Fruit fly (Drosophila melanogaster) whole organism, embryonic: ENCODE results near the gene Dad1.

Source experiments
- Asciz ChIP-seq: fragments of 200-800 bp; sonication (Bioruptor generic); optimal IDR thresholded peaks from 2 replicates; lab custom pipeline; 2017; ENCODE audit warnings: missing biosample characterization, mild to moderate bottlenecking, missing genetic modification characterization, missing genetic modification reagents
- Blimp-1 ChIP-seq: fragments of 200-800 bp; sonication (Bioruptor generic); optimal IDR thresholded peaks from 3 replicates; lab custom pipeline; 2018; ENCODE audit warnings: missing biosample characterization, missing genetic modification characterization, mild to moderate bottlenecking, moderate library complexity, missing genetic modification reagents
- CG12219 ChIP-seq: fragments of 200-800 bp; sonication (Bioruptor generic); optimal IDR thresholded peaks from 3 replicates; lab custom pipeline; 2018; ENCODE audit warnings: missing biosample characterization, mild to moderate bottlenecking, missing genetic modification characterization
- CG15011 ChIP-seq: fragments of 200-800 bp; sonication (Bioruptor generic); optimal IDR thresholded peaks from 3 replicates; lab custom pipeline; 2018; ENCODE audit warnings: missing biosample characterization, mild to moderate bottlenecking, missing genetic modification characterization
- CG15269 ChIP-seq: fragments of 200-800 bp; sonication (Bioruptor generic); optimal IDR thresholded peaks from 2 replicates; lab custom pipeline; 2018; ENCODE audit warnings: missing biosample characterization, mild to moderate bottlenecking, missing genetic modification characterization, moderate library complexity
- CG17385 ChIP-seq: fragments of 200-800 bp; sonication (Bioruptor generic); optimal IDR thresholded peaks from 3 replicates; lab custom pipeline; 2018; ENCODE audit warnings: missing biosample characterization, mild to moderate bottlenecking, missing genetic modification characterization
- CG2202 ChIP-seq: fragments of 200-800 bp; sonication (Bioruptor generic); optimal IDR thresholded peaks from 2 replicates; lab custom pipeline; 2018; ENCODE audit warnings: missing biosample characterization, mild to moderate bottlenecking, missing genetic modification characterization
- CG30431 ChIP-seq: fragments of 200-800 bp; sonication (Bioruptor generic); optimal IDR thresholded peaks from 2 replicates; lab custom pipeline; 2017; ENCODE audit warnings: missing biosample characterization, missing genetic modification characterization
- CG34422 ChIP-seq: fragments of 200-800 bp; sonication (Bioruptor generic); IDR thresholded peaks from 3 replicates; pipeline ENCODE4 v1.3.6; 2022; ENCODE audit warnings: missing biosample characterization, missing genetic modification characterization
- CG3847 ChIP-seq: fragments of 200-800 bp; sonication (Bioruptor generic); IDR thresholded peaks from 2 replicates; pipeline ENCODE4 v1.3.6; 2022; ENCODE audit warnings: missing biosample characterization, missing genetic modification characterization
- CG4617 ChIP-seq: fragments of 200-800 bp; sonication (Bioruptor generic); optimal IDR thresholded peaks from 3 replicates; lab custom pipeline; 2016; ENCODE audit warnings: missing biosample characterization, missing genetic modification characterization, borderline replicate concordance
- CG4730 ChIP-seq: fragments of 200-800 bp; sonication (Bioruptor generic); IDR thresholded peaks from 2 replicates; pipeline ENCODE4 v1.3.6; 2022; ENCODE audit warnings: missing biosample characterization, missing genetic modification characterization
- CG6854 ChIP-seq: fragments of 200-800 bp; sonication (Bioruptor generic); optimal IDR thresholded peaks from 3 replicates; lab custom pipeline; 2017; ENCODE audit warnings: missing biosample characterization, mild to moderate bottlenecking, missing genetic modification characterization
- CG7556 ChIP-seq: fragments of 200-800 bp; sonication (Bioruptor generic); optimal IDR thresholded peaks from 2 replicates; lab custom pipeline; 2017; ENCODE audit warnings: missing biosample characterization, mild to moderate bottlenecking, missing genetic modification characterization
- CG8281 ChIP-seq: fragments of 200-800 bp; sonication (Bioruptor generic); optimal IDR thresholded peaks from 2 replicates; lab custom pipeline; 2018; ENCODE audit warnings: missing biosample characterization, mild to moderate bottlenecking, missing genetic modification characterization, moderate library complexity
- Dek ChIP-seq: fragments of 200-800 bp; sonication (Bioruptor generic); optimal IDR thresholded peaks from 3 replicates; lab custom pipeline; 2019; ENCODE audit warnings: missing biosample characterization, mild to moderate bottlenecking, missing genetic modification characterization, moderate library complexity
- Doc2 ChIP-seq: fragments of 200-800 bp; sonication (Bioruptor generic); IDR thresholded peaks from 2 replicates; pipeline ENCODE4 v1.3.6; 2022; ENCODE audit warnings: missing biosample characterization, missing genetic modification characterization
- Doc3 ChIP-seq: fragments of 200-800 bp; sonication (Bioruptor generic); IDR thresholded peaks from 3 replicates; pipeline ENCODE4 v1.3.6; 2022; ENCODE audit warnings: missing biosample characterization, missing genetic modification characterization; ENCODE audit not compliant: partially characterized antibody
- Dref ChIP-seq: fragments of 200-800 bp; sonication (Bioruptor generic); IDR thresholded peaks from 2 replicates; pipeline ENCODE4 v1.3.6; 2022; ENCODE audit warnings: missing biosample characterization, missing genetic modification characterization
- Gsc ChIP-seq: fragments of 200-800 bp; sonication (Bioruptor generic); IDR thresholded peaks from 2 replicates; pipeline ENCODE4 v1.3.6; 2022; ENCODE audit warnings: missing biosample characterization, missing genetic modification characterization
- H15 ChIP-seq: fragments of 200-800 bp; sonication (Bioruptor generic); IDR thresholded peaks from 3 replicates; pipeline ENCODE4 v1.3.6; 2022; ENCODE audit warnings: missing biosample characterization, missing genetic modification characterization
- Hr39 ChIP-seq: fragments of >200 bp; optimal IDR thresholded peaks from 2 replicates; lab custom pipeline; 2017
- Hr51 ChIP-seq, 2 experiments: fragments of 200-800 bp; sonication (Bioruptor generic); optimal IDR thresholded peaks; 2 replicates in 1 of 2; 3 replicates in 1 of 2; lab custom pipeline; 2016 to 2018; ENCODE audit warnings: missing biosample characterization in 2 of 2, missing genetic modification characterization in 2 of 2, mild to moderate bottlenecking in 1 of 2, moderate library complexity in 1 of 2
- Hr78 ChIP-seq, 2 experiments: fragments of 200-800 bp in 1 of 2; fragments of >200 bp in 1 of 2; sonication (Bioruptor generic) in 1 of 2; optimal IDR thresholded peaks; 2 replicates each; lab custom pipeline; 2017 to 2019; ENCODE audit warnings: missing biosample characterization in 2 of 2, missing genetic modification characterization in 2 of 2, mild to moderate bottlenecking in 1 of 2, moderate library complexity in 1 of 2
- Mrtf ChIP-seq: fragments of 200-800 bp; sonication (Bioruptor generic); IDR thresholded peaks from 3 replicates; pipeline ENCODE4 v1.3.6; 2022; ENCODE audit warnings: missing biosample characterization, missing genetic modification characterization
- Ravus ChIP-seq: fragments of 200-800 bp; sonication (Bioruptor generic); IDR thresholded peaks from 2 replicates; pipeline ENCODE4 v1.3.6; 2022; ENCODE audit warnings: missing biosample characterization, missing genetic modification characterization
- Rx ChIP-seq: fragments of 200-800 bp; sonication (Bioruptor generic); IDR thresholded peaks from 2 replicates; pipeline ENCODE4 v1.3.6; 2022; ENCODE audit warnings: missing biosample characterization, missing genetic modification characterization
- ap ChIP-seq: fragments of 200-800 bp; sonication (Bioruptor generic); IDR thresholded peaks from 2 replicates; pipeline ENCODE4 v1.3.6; 2022; ENCODE audit warnings: missing biosample characterization, missing genetic modification characterization
- bab2 ChIP-seq: fragments of 200-800 bp; sonication (Bioruptor generic); optimal IDR thresholded peaks from 2 replicates; lab custom pipeline; 2016; ENCODE audit warnings: missing biosample characterization, missing genetic modification characterization
- bcd ChIP-seq: fragments of 200-800 bp; sonication (Bioruptor generic); optimal IDR thresholded peaks from 2 replicates; lab custom pipeline; 2017; ENCODE audit warnings: missing biosample characterization, mild to moderate bottlenecking, missing genetic modification characterization
- bowl ChIP-seq: fragments of 200-800 bp; sonication (Bioruptor generic); IDR thresholded peaks from 2 replicates; pipeline ENCODE4 v1.3.6; 2022; ENCODE audit warnings: missing biosample characterization, missing genetic modification characterization
- cas ChIP-seq: fragments of 200-800 bp; sonication (Bioruptor generic); IDR thresholded peaks from 2 replicates; pipeline ENCODE4 v1.3.6; 2022; ENCODE audit warnings: missing biosample characterization, missing genetic modification characterization
- disco-r ChIP-seq: fragments of 200-800 bp; sonication (Bioruptor generic); optimal IDR thresholded peaks from 2 replicates; lab custom pipeline; 2016; ENCODE audit warnings: missing biosample characterization, missing genetic modification characterization
- fd102C ChIP-seq: fragments of 200-800 bp; sonication (Bioruptor generic); optimal IDR thresholded peaks from 2 replicates; lab custom pipeline; 2018; ENCODE audit warnings: missing biosample characterization, mild to moderate bottlenecking, missing genetic modification characterization, moderate library complexity
- fru ChIP-seq: fragments of >200 bp; optimal IDR thresholded peaks from 2 replicates; lab custom pipeline; 2017
- gce ChIP-seq: fragments of 200-800 bp; sonication (Bioruptor generic); IDR thresholded peaks from 3 replicates; pipeline ENCODE4 v1.3.6; 2022; ENCODE audit warnings: missing biosample characterization, missing genetic modification characterization
- hb ChIP-seq: fragments of 200-800 bp; sonication (Bioruptor generic); IDR thresholded peaks from 3 replicates; pipeline ENCODE4 v1.3.6; 2022; ENCODE audit warnings: missing biosample characterization, missing genetic modification characterization; ENCODE audit not compliant: partially characterized antibody
- jing ChIP-seq: fragments of 200-800 bp; sonication (Bioruptor generic); optimal IDR thresholded peaks from 2 replicates; lab custom pipeline; 2018; ENCODE audit warnings: missing biosample characterization, mild to moderate bottlenecking, missing genetic modification characterization
- otp ChIP-seq: fragments of 200-800 bp; sonication (Bioruptor generic); IDR thresholded peaks from 3 replicates; pipeline ENCODE4, ENCODE4 v1.3.6; 2022; ENCODE audit warnings: missing biosample characterization, missing genetic modification characterization
- pros ChIP-seq: fragments of 200-800 bp; sonication (Bioruptor generic); optimal IDR thresholded peaks from 3 replicates; lab custom pipeline; 2019; ENCODE audit warnings: missing biosample characterization, mild to moderate bottlenecking, missing genetic modification characterization, moderate library complexity
- rib ChIP-seq: fragments of 200-800 bp; sonication (Bioruptor generic); IDR thresholded peaks from 2 replicates; pipeline ENCODE4 v1.3.6; 2022; ENCODE audit warnings: missing biosample characterization, missing genetic modification characterization
- slou ChIP-seq: fragments of 200-800 bp; sonication (Bioruptor generic); optimal IDR thresholded peaks from 3 replicates; lab custom pipeline; 2016; ENCODE audit warnings: missing biosample characterization, missing genetic modification characterization
- sob ChIP-seq: fragments of 200-800 bp; sonication (Bioruptor generic); IDR thresholded peaks from 2 replicates; pipeline ENCODE4 v1.3.6; 2022; ENCODE audit warnings: missing biosample characterization, missing genetic modification characterization
- tio ChIP-seq: fragments of 200-800 bp; sonication (Bioruptor generic); optimal IDR thresholded peaks from 2 replicates; lab custom pipeline; 2017; ENCODE audit warnings: missing biosample characterization, missing genetic modification characterization, inconsistent platforms
- tll ChIP-seq, 2 experiments: fragments of 200-800 bp in 1 of 2; fragments of >200 bp in 1 of 2; sonication (Bioruptor generic) in 1 of 2; optimal IDR thresholded peaks; 2 replicates each; lab custom pipeline; 2017 to 2019; ENCODE audit warnings: missing biosample characterization in 2 of 2, missing genetic modification characterization in 2 of 2, mild to moderate bottlenecking in 1 of 2, moderate library complexity in 1 of 2
- z ChIP-seq: fragments of 200-800 bp; sonication (Bioruptor generic); IDR thresholded peaks from 3 replicates; pipeline ENCODE4 v1.3.6; 2022; ENCODE audit warnings: missing biosample characterization, missing genetic modification characterization
- zen ChIP-seq: fragments of 200-800 bp; sonication (Bioruptor generic); optimal IDR thresholded peaks from 3 replicates; lab custom pipeline; 2018; ENCODE audit warnings: missing biosample characterization, mild to moderate bottlenecking, missing genetic modification characterization, moderate library complexity
- zen2 ChIP-seq: fragments of 200-800 bp; sonication (Bioruptor generic); IDR thresholded peaks from 3 replicates; pipeline ENCODE4 v1.3.6; 2022; ENCODE audit warnings: missing biosample characterization, missing genetic modification characterization; ENCODE audit not compliant: partially characterized antibody
- zfh1 ChIP-seq: fragments of 200-800 bp; sonication (Bioruptor generic); IDR thresholded peaks from 3 replicates; pipeline ENCODE4 v1.3.6; 2022; ENCODE audit warnings: missing biosample characterization, missing genetic modification characterization

The Dad1 gene

dm6 chr2L:8365701-8366643 lies 18.0 kb downstream of the Dad1 start, which contains the start of gene Pp2A-29B (continued):
- TF ChIP-seq Ravus (GFP tag; lab: Robert Waterston, UW): no peak
- TF ChIP-seq Doc2 (GFP tag; lab: Robert Waterston, UW): no peak
- no peak for TF ChIP-seq Mrtf
- TF ChIP-seq Rx (GFP tag; lab: Robert Waterston, UW): no peak
- peak; percentile 9 for TF ChIP-seq CG15269
- no peak for TF ChIP-seq rib (GFP tag; lab: Robert Waterston, UW)
- peak; percentile 98 for TF ChIP-seq zen2 (GFP tag; lab: Robert Waterston, UW)
- TF ChIP-seq tio: peak; percentile 12
- TF ChIP-seq zen (tag; lab: Kevin White, UChicago): peak; percentile 59
- TF ChIP-seq CG2202: no peak
- no peak for TF ChIP-seq jing
- no peak for TF ChIP-seq fru (lab: Kevin White, UChicago)
- no peak for TF ChIP-seq CG4730
- peak; percentile 99 for TF ChIP-seq Doc3
- no peak for TF ChIP-seq tll (GFP tag; optimal IDR thresholded peaks at IDR 0.05; lab: Kevin White, UChicago)
- peak; percentile 99 for TF ChIP-seq hb (GFP tag; lab: Robert Waterston, UW)
- no peak for TF ChIP-seq disco-r (GFP tag; lab: Kevin White, UChicago)
- TF ChIP-seq fd102C (GFP tag; lab: Kevin White, UChicago): no peak
- TF ChIP-seq CG7556: no peak
- TF ChIP-seq CG8281: no peak
- TF ChIP-seq H15 (GFP tag; lab: Robert Waterston, UW): no peak
- no peak for TF ChIP-seq Blimp-1 (GFP tag; lab: Kevin White, UChicago)
- no peak for TF ChIP-seq CG12219 (GFP tag; lab: Kevin White, UChicago)
- no peak for TF ChIP-seq z (GFP tag; lab: Robert Waterston, UW)
- TF ChIP-seq zfh1 (GFP tag; lab: Robert Waterston, UW): no peak
- TF ChIP-seq Asciz (GFP tag; lab: Kevin White, UChicago): no peak
- no peak for TF ChIP-seq Hr51 (GFP tag; optimal IDR thresholded peaks at IDR 0.05; lab: Kevin White, UChicago)
- TF ChIP-seq Dref (GFP tag; lab: Robert Waterston, UW): peak; percentile 57
- no peak for TF ChIP-seq otp (GFP tag; lab: Robert Waterston, UW)
- TF ChIP-seq Gsc (GFP tag; lab: Robert Waterston, UW): no peak
- TF ChIP-seq CG17385 (GFP tag; lab: Kevin White, UChicago): peak; percentile 6
- TF ChIP-seq CG15011 (GFP tag; lab: Kevin White, UChicago): no peak
- no peak for TF ChIP-seq bab2 (GFP tag; lab: Kevin White, UChicago)
- peak; percentile 51; the same call in 1 of the 2 replicates for TF ChIP-seq CG3847 (GFP tag; lab: Robert Waterston, UW)
- TF ChIP-seq slou: peak; percentile 59
- TF ChIP-seq Hr39 (lab: Kevin White, UChicago): no peak
- TF ChIP-seq Hr78 (GFP tag; optimal IDR thresholded peaks at IDR 0.05; lab: Kevin White, UChicago): no peak
- TF ChIP-seq Dek (tag; lab: Kevin White, UChicago): peak; percentile 12
- TF ChIP-seq ap (GFP tag; lab: Robert Waterston, UW): no peak
- no peak for TF ChIP-seq cas (GFP tag; lab: Robert Waterston, UW)
- TF ChIP-seq CG30431: no peak
- TF ChIP-seq CG6854: no peak
- TF ChIP-seq gce (GFP tag; lab: Robert Waterston, UW): no peak
- TF ChIP-seq CG34422 (GFP tag; lab: Robert Waterston, UW): no peak; the same call in 2 of the 3 replicates
- TF ChIP-seq bowl (GFP tag; lab: Robert Waterston, UW): no peak
- no peak for TF ChIP-seq pros (GFP tag; lab: Kevin White, UChicago)
- 0 out of 2 replicates have a peak, but pooled peaks have one; percentile 30 for TF ChIP-seq sob
- TF ChIP-seq CG4617 (GFP tag; lab: Kevin White, UChicago): peak; percentile 69
- peak; percentile 20 for TF ChIP-seq bcd (GFP tag; lab: Kevin White, UChicago)
